Fruit fly (Drosophila melanogaster) whole organism, embryonic: ENCODE results near the gene CG15040.
A peak's percentile ranks its signal among the peaks of the same experiment; 100 is the strongest.

Experiments
- Awh ChIP-seq: fragments of 200-800 bp; sonication (Bioruptor generic); IDR thresholded peaks from 2 replicates; pipeline ENCODE4, ENCODE4 v1.3.6; 2022; ENCODE audit warnings: missing biosample characterization, missing genetic modification characterization
- CG10366 ChIP-seq: fragments of 200-800 bp; sonication (Bioruptor generic); IDR thresholded peaks from 2 replicates; pipeline ENCODE4 v1.3.6; 2022; ENCODE audit warnings: missing biosample characterization, missing genetic modification characterization
- CG10654 ChIP-seq: fragments of 200-800 bp; sonication (Bioruptor generic); optimal IDR thresholded peaks from 2 replicates; lab custom pipeline; 2016; ENCODE audit warnings: missing biosample characterization, missing genetic modification characterization
- CG10959 ChIP-seq: fragments of 200-800 bp; sonication (Bioruptor generic); IDR thresholded peaks from 2 replicates; pipeline ENCODE4 v1.3.6; 2022; ENCODE audit warnings: missing biosample characterization, missing genetic modification characterization
- CG10979 ChIP-seq: fragments of 200-800 bp; sonication (Bioruptor generic); optimal IDR thresholded peaks from 2 replicates; lab custom pipeline; 2018; ENCODE audit warnings: missing biosample characterization, mild to moderate bottlenecking, missing genetic modification characterization, moderate library complexity
- CG11695 ChIP-seq: fragments of 200-800 bp; sonication (Bioruptor generic); IDR thresholded peaks from 3 replicates; pipeline ENCODE4 v1.3.6; 2022; ENCODE audit warnings: missing biosample characterization, missing genetic modification characterization
- CG12155 ChIP-seq: fragments of 200-800 bp; sonication (Bioruptor generic); optimal IDR thresholded peaks from 3 replicates; lab custom pipeline; 2016; ENCODE audit warnings: missing biosample characterization, missing genetic modification characterization
- CG12219 ChIP-seq: fragments of 200-800 bp; sonication (Bioruptor generic); optimal IDR thresholded peaks from 3 replicates; lab custom pipeline; 2018; ENCODE audit warnings: missing biosample characterization, mild to moderate bottlenecking, missing genetic modification characterization
- CG14050 ChIP-seq: fragments of 200-800 bp; sonication (Bioruptor generic); IDR thresholded peaks from 3 replicates; pipeline ENCODE4 v1.3.6; 2022; ENCODE audit warnings: missing biosample characterization, missing genetic modification characterization
- CG16815 ChIP-seq: fragments of 200-800 bp; sonication (Bioruptor generic); optimal IDR thresholded peaks from 3 replicates; lab custom pipeline; 2017; ENCODE audit warnings: missing biosample characterization, mild to moderate bottlenecking, missing genetic modification characterization
- CG17359 ChIP-seq: fragments of 200-800 bp; sonication (Bioruptor generic); optimal IDR thresholded peaks from 3 replicates; lab custom pipeline; 2018; ENCODE audit warnings: missing biosample characterization, mild to moderate bottlenecking, missing genetic modification characterization, moderate library complexity
- CG1792 ChIP-seq: fragments of 200-800 bp; sonication (Bioruptor generic); optimal IDR thresholded peaks from 2 replicates; lab custom pipeline; 2016; ENCODE audit warnings: missing biosample characterization, missing genetic modification characterization
- CG18262 ChIP-seq: fragments of 200-800 bp; optimal IDR thresholded peaks from 3 replicates; lab custom pipeline; 2019; ENCODE audit warnings: missing biosample characterization, mild to moderate bottlenecking, missing genetic modification characterization, moderate library complexity
- CG30431 ChIP-seq: fragments of 200-800 bp; sonication (Bioruptor generic); optimal IDR thresholded peaks from 2 replicates; lab custom pipeline; 2017; ENCODE audit warnings: missing biosample characterization, missing genetic modification characterization
- CG34376 ChIP-seq: fragments of 200-800 bp; sonication (Bioruptor generic); optimal IDR thresholded peaks from 2 replicates; lab custom pipeline; 2018; ENCODE audit warnings: missing biosample characterization, mild to moderate bottlenecking, missing genetic modification characterization
- CG34422 ChIP-seq: fragments of 200-800 bp; sonication (Bioruptor generic); IDR thresholded peaks from 3 replicates; pipeline ENCODE4 v1.3.6; 2022; ENCODE audit warnings: missing biosample characterization, missing genetic modification characterization
- CG4404 ChIP-seq: fragments of 200-800 bp; sonication (Bioruptor generic); IDR thresholded peaks from 2 replicates; pipeline ENCODE4 v1.3.6; 2022; ENCODE audit warnings: missing biosample characterization, missing genetic modification characterization
- CG7271 ChIP-seq: fragments of 200-800 bp; sonication (Bioruptor generic); optimal IDR thresholded peaks from 2 replicates; lab custom pipeline; 2018; ENCODE audit warnings: missing biosample characterization, mild to moderate bottlenecking, missing genetic modification characterization, moderate library complexity
- CG8281 ChIP-seq: fragments of 200-800 bp; sonication (Bioruptor generic); optimal IDR thresholded peaks from 2 replicates; lab custom pipeline; 2018; ENCODE audit warnings: missing biosample characterization, mild to moderate bottlenecking, missing genetic modification characterization, moderate library complexity
- CG8290 ChIP-seq, 3 experiments: fragments of 200-800 bp; sonication (Bioruptor generic); optimal IDR thresholded peaks; 2 replicates each; lab custom pipeline; 2016 to 2019; ENCODE audit warnings: missing biosample characterization in 3 of 3, missing genetic modification characterization in 3 of 3, mild to moderate bottlenecking in 2 of 3, moderate library complexity in 1 of 3
- CG9932 ChIP-seq: fragments of 200-800 bp; sonication (Bioruptor generic); IDR thresholded peaks from 2 replicates; pipeline ENCODE4 v1.3.6; 2022; ENCODE audit warnings: missing biosample characterization, missing genetic modification characterization
- D19B ChIP-seq: fragments of 200-800 bp; sonication (Bioruptor generic); optimal IDR thresholded peaks from 2 replicates; lab custom pipeline; 2017; ENCODE audit warnings: missing biosample characterization, mild to moderate bottlenecking, missing genetic modification characterization
- Dip3 ChIP-seq: fragments of 200-800 bp; sonication (Bioruptor generic); optimal IDR thresholded peaks from 3 replicates; lab custom pipeline; 2016; ENCODE audit warnings: missing biosample characterization, missing genetic modification characterization
- Drgx ChIP-seq: fragments of 200-800 bp; sonication (Bioruptor generic); IDR thresholded peaks from 2 replicates; pipeline ENCODE4 v1.3.6; 2022; ENCODE audit warnings: missing biosample characterization, missing genetic modification characterization
- H15 ChIP-seq: fragments of 200-800 bp; sonication (Bioruptor generic); IDR thresholded peaks from 3 replicates; pipeline ENCODE4 v1.3.6; 2022; ENCODE audit warnings: missing biosample characterization, missing genetic modification characterization
- H2.0 ChIP-seq: fragments of 200-800 bp; sonication (Bioruptor generic); IDR thresholded peaks from 2 replicates; pipeline ENCODE4 v1.3.6; 2022; ENCODE audit warnings: missing biosample characterization, missing genetic modification characterization
- Lpt ChIP-seq: fragments of >200 bp; optimal IDR thresholded peaks from 2 replicates; lab custom pipeline; 2018; ENCODE audit warnings: missing biosample characterization, missing genetic modification characterization
- Mrtf ChIP-seq: fragments of 200-800 bp; sonication (Bioruptor generic); IDR thresholded peaks from 3 replicates; pipeline ENCODE4 v1.3.6; 2022; ENCODE audit warnings: missing biosample characterization, missing genetic modification characterization
- NC2α ChIP-seq: fragments of 200-800 bp; sonication (Bioruptor generic); optimal IDR thresholded peaks from 2 replicates; lab custom pipeline; 2016; ENCODE audit warnings: missing biosample characterization, missing genetic modification characterization
- NC2β ChIP-seq: fragments of 200-800 bp; sonication (Bioruptor generic); optimal IDR thresholded peaks from 2 replicates; lab custom pipeline; 2016; ENCODE audit warnings: missing biosample characterization, missing genetic modification characterization
- Nf-YA ChIP-seq: fragments of 200-800 bp; sonication (Bioruptor generic); IDR thresholded peaks from 2 replicates; pipeline ENCODE4 v1.3.6; 2022; ENCODE audit warnings: missing biosample characterization, missing genetic modification characterization
- Nf-YB ChIP-seq: fragments of 200-800 bp; sonication (Bioruptor generic); optimal IDR thresholded peaks from 3 replicates; lab custom pipeline; 2019; ENCODE audit warnings: missing biosample characterization, mild to moderate bottlenecking, missing genetic modification characterization, moderate library complexity
- Rx ChIP-seq: fragments of 200-800 bp; sonication (Bioruptor generic); IDR thresholded peaks from 2 replicates; pipeline ENCODE4 v1.3.6; 2022; ENCODE audit warnings: missing biosample characterization, missing genetic modification characterization
- Sox100B ChIP-seq: fragments of 200-800 bp; sonication (Bioruptor generic); optimal IDR thresholded peaks from 3 replicates; lab custom pipeline; 2018; ENCODE audit warnings: missing biosample characterization, mild to moderate bottlenecking, missing genetic modification characterization
- Sox102F ChIP-seq: fragments of 200-800 bp; sonication (Bioruptor generic); optimal IDR thresholded peaks from 2 replicates; lab custom pipeline; 2018; ENCODE audit warnings: missing biosample characterization, mild to moderate bottlenecking, missing genetic modification characterization, moderate library complexity
- Ssrp ChIP-seq: fragments of 200-800 bp; sonication (Bioruptor generic); optimal IDR thresholded peaks from 2 replicates; lab custom pipeline; 2018; ENCODE audit warnings: missing biosample characterization, mild to moderate bottlenecking, missing genetic modification characterization, moderate library complexity
- cas ChIP-seq: fragments of 200-800 bp; sonication (Bioruptor generic); IDR thresholded peaks from 2 replicates; pipeline ENCODE4 v1.3.6; 2022; ENCODE audit warnings: missing biosample characterization, missing genetic modification characterization
- cwo ChIP-seq: fragments of 200-800 bp; sonication (Bioruptor generic); optimal IDR thresholded peaks from 3 replicates; lab custom pipeline; 2017; ENCODE audit warnings: missing biosample characterization, missing genetic modification characterization, mild to moderate bottlenecking, moderate library complexity, missing genetic modification reagents
- dysf ChIP-seq: fragments of 200-800 bp; sonication (Bioruptor generic); IDR thresholded peaks from 3 replicates; pipeline ENCODE4 v1.3.6; 2022; ENCODE audit warnings: missing biosample characterization, missing genetic modification characterization
- en ChIP-seq: fragments of 200-800 bp; sonication (Bioruptor generic); optimal IDR thresholded peaks from 2 replicates; lab custom pipeline; 2016; ENCODE audit warnings: missing biosample characterization, missing genetic modification characterization
- fru ChIP-seq: fragments of >200 bp; optimal IDR thresholded peaks from 2 replicates; lab custom pipeline; 2017
- ham ChIP-seq: fragments of 200-800 bp; sonication (Bioruptor generic); IDR thresholded peaks from 2 replicates; pipeline ENCODE4 v1.3.6; 2022; ENCODE audit warnings: missing biosample characterization, missing genetic modification characterization
- onecut ChIP-seq: fragments of 200-800 bp; sonication (Bioruptor generic); IDR thresholded peaks from 2 replicates; pipeline ENCODE4 v1.3.6; 2022; ENCODE audit warnings: missing biosample characterization, missing genetic modification characterization
- salm ChIP-seq: fragments of 200-800 bp; sonication (Bioruptor generic); optimal IDR thresholded peaks from 2 replicates; lab custom pipeline; 2018; ENCODE audit warnings: missing biosample characterization, mild to moderate bottlenecking, missing genetic modification characterization
- schlank ChIP-seq: fragments of 200-800 bp; sonication (Bioruptor generic); optimal IDR thresholded peaks from 2 replicates; lab custom pipeline; 2018; ENCODE audit warnings: missing biosample characterization, mild to moderate bottlenecking, missing genetic modification characterization
- slou ChIP-seq: fragments of 200-800 bp; sonication (Bioruptor generic); optimal IDR thresholded peaks from 3 replicates; lab custom pipeline; 2016; ENCODE audit warnings: missing biosample characterization, missing genetic modification characterization
- sob ChIP-seq: fragments of 200-800 bp; sonication (Bioruptor generic); IDR thresholded peaks from 2 replicates; pipeline ENCODE4 v1.3.6; 2022; ENCODE audit warnings: missing biosample characterization, missing genetic modification characterization
- sqz ChIP-seq: fragments of 200-800 bp; sonication (Bioruptor generic); optimal IDR thresholded peaks from 3 replicates; lab custom pipeline; 2018; ENCODE audit warnings: missing biosample characterization, mild to moderate bottlenecking, missing genetic modification characterization
- sug ChIP-seq: fragments of 200-800 bp; optimal IDR thresholded peaks from 2 replicates; lab custom pipeline; 2019; ENCODE audit warnings: missing biosample characterization, mild to moderate bottlenecking, missing genetic modification characterization, moderate library complexity
- tll ChIP-seq, 2 experiments: fragments of 200-800 bp in 1 of 2; fragments of >200 bp in 1 of 2; sonication (Bioruptor generic) in 1 of 2; optimal IDR thresholded peaks; 2 replicates each; lab custom pipeline; 2017 to 2019; ENCODE audit warnings: missing biosample characterization in 2 of 2, missing genetic modification characterization in 2 of 2, mild to moderate bottlenecking in 1 of 2, moderate library complexity in 1 of 2

CG15040 gene

DNA sequence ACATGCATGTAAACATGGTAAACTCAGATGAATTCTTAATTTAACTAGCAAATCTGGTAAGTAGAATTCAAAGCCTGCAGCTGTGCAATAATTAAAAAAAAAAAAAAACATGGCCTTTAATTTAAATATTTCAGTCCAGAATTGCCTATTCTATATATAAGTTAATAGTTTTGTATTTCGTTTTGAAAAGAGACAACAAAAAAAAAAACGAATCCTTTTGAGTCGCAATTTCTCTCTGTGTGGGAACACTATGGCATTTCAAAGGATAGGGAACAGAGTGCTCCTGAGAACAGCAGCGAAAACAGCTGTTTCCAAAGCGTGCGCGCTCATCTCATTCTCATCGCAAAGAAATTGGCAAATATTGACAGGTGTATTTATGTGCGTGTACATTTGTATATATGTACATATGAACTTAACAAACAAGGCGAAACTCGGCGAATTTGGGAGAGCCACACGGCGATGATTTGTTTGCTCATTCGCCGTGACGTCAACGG lies 28.4 kb upstream of the CG15040 start (continued):
- TF ChIP-seq CG8281 (tag; lab: Kevin White, UChicago), result no peak
- TF ChIP-seq tll (GFP tag; optimal IDR thresholded peaks at IDR 0.05; lab: Kevin White, UChicago), result no peak
- TF ChIP-seq CG10979, result peak; percentile 76
- peak; percentile 79 for TF ChIP-seq Sox102F (GFP tag; lab: Kevin White, UChicago)
- TF ChIP-seq CG10654 (GFP tag; lab: Kevin White, UChicago), result peak; percentile 12
- peak; percentile 66 for TF ChIP-seq CG17359 (tag; lab: Kevin White, UChicago)
- peak; percentile 41 for TF ChIP-seq CG10366 (GFP tag; lab: Robert Waterston, UW)
- TF ChIP-seq schlank, result peak; percentile 72
- TF ChIP-seq CG11695, result peak; percentile 47; the same call in 1 of the 3 replicates
- peak; percentile 10 for TF ChIP-seq Dip3 (GFP tag; lab: Kevin White, UChicago)
- TF ChIP-seq salm (tag; lab: Kevin White, UChicago), result peak; percentile 6
- TF ChIP-seq dysf (GFP tag; lab: Robert Waterston, UW), result peak; percentile 73; the same call in 2 of the 3 replicates
- peak; percentile 31; the same call in 1 of the 2 replicates for TF ChIP-seq cas (GFP tag; lab: Robert Waterston, UW)
- peak; percentile 44 for TF ChIP-seq NC2β (GFP tag; lab: Kevin White, UChicago)
- 0 out of 2 replicates have a peak, but pooled peaks have one; percentile 14 for TF ChIP-seq onecut (GFP tag; lab: Robert Waterston, UW)
- peak; percentile 47; the same call in 1 of the 3 replicates for TF ChIP-seq H15 (GFP tag; lab: Robert Waterston, UW)
- TF ChIP-seq CG34376 (GFP tag; lab: Kevin White, UChicago), result peak; percentile 55
- TF ChIP-seq CG30431 (GFP tag; lab: Kevin White, UChicago), result peak; percentile 53
- peak; percentile 12 for TF ChIP-seq CG12219 (GFP tag; lab: Kevin White, UChicago)
- peak; percentile 34; the same call in 1 of the 2 replicates for TF ChIP-seq CG4404
- TF ChIP-seq CG10959 (GFP tag; lab: Robert Waterston, UW), result 0 out of 2 replicates have a peak, but pooled peaks have one; percentile 25
- TF ChIP-seq CG16815 (GFP tag; lab: Kevin White, UChicago), result peak; percentile 37
- TF ChIP-seq Drgx (GFP tag; lab: Robert Waterston, UW), result peak; percentile 54
- TF ChIP-seq CG14050 (GFP tag; lab: Robert Waterston, UW), result peak; percentile 35
- TF ChIP-seq Rx (GFP tag; lab: Robert Waterston, UW), result 0 out of 2 replicates have a peak, but pooled peaks have one; percentile 25
- TF ChIP-seq Nf-YB (GFP tag; lab: Kevin White, UChicago), result peak; percentile 8
- no peak for TF ChIP-seq CG1792 (GFP tag; lab: Kevin White, UChicago)
- peak; percentile 73 for TF ChIP-seq Sox100B (GFP tag; lab: Kevin White, UChicago)
- TF ChIP-seq CG34422 (GFP tag; lab: Robert Waterston, UW), result 0 out of 3 replicates have a peak, but pooled peaks have one; percentile 23
- TF ChIP-seq Nf-YA (GFP tag; lab: Robert Waterston, UW), result no peak
- TF ChIP-seq H2.0, result no peak
- TF ChIP-seq CG8290 (GFP tag; optimal IDR thresholded peaks at IDR 0.05; lab: Kevin White, UChicago), result peak; percentile 16
- TF ChIP-seq CG8290 (tag; optimal IDR thresholded peaks at IDR 0.05; lab: Kevin White, UChicago), result peak in 1 of 2 experiments; percentile 87
- TF ChIP-seq CG12155 (GFP tag; lab: Kevin White, UChicago), result peak; percentile 60
- TF ChIP-seq sqz (GFP tag; lab: Kevin White, UChicago), result no peak
- TF ChIP-seq Lpt, result no peak
- no peak for TF ChIP-seq Awh (GFP tag; lab: Robert Waterston, UW)
- TF ChIP-seq CG18262 (tag; lab: Kevin White, UChicago), result peak; percentile 71
- TF ChIP-seq CG9932 (GFP tag; lab: Robert Waterston, UW), result peak; percentile 38
- TF ChIP-seq sug (tag; lab: Kevin White, UChicago), result no peak
- no peak for TF ChIP-seq ham (GFP tag; lab: Robert Waterston, UW)
- TF ChIP-seq CG7271 (tag; lab: Kevin White, UChicago), result no peak
- no peak for TF ChIP-seq NC2α (GFP tag; lab: Kevin White, UChicago)
- TF ChIP-seq cwo, result peak; percentile 9
- TF ChIP-seq Ssrp (tag; lab: Kevin White, UChicago), result peak; percentile 71
- no peak for TF ChIP-seq fru (lab: Kevin White, UChicago)
- no peak; the same call in none of the 2 replicates for TF ChIP-seq sob
- peak; percentile 29 for TF ChIP-seq slou (GFP tag; lab: Kevin White, UChicago)
- TF ChIP-seq Mrtf (GFP tag; lab: Robert Waterston, UW), result 0 out of 3 replicates have a peak, but pooled peaks have one; percentile 45
- peak; percentile 18 for TF ChIP-seq D19B
- TF ChIP-seq en (GFP tag; lab: Kevin White, UChicago), result no peak
